Fruit fly (Drosophila melanogaster): ENCODE measurements around the gene CG18789.

The CG18789 gene

dm6 chr2L:12028808-12029207 lies 33.6 kb upstream of the CG18789 start:
- TF ChIP-seq exex (tag; optimal IDR thresholded peaks at IDR 0.05) (peak; percentile 69), B-H1 (GFP tag; IDR thresholded peaks at IDR 0.05) (no peak), Neu2 (GFP tag; optimal IDR thresholded peaks at IDR 0.05; ENCODE audit: borderline replicate concordance) (peak; percentile 30), CG15073 (GFP tag; optimal IDR thresholded peaks at IDR 0.05) (no peak), CG5180 (GFP tag; optimal IDR thresholded peaks at IDR 0.05) (no peak), crol (GFP tag; IDR thresholded peaks at IDR 0.05) (0 out of 2 replicates have a peak, but pooled peaks have one; percentile 22), jumu (GFP tag; optimal IDR thresholded peaks at IDR 0.05) (no peak), Pdp1 (GFP tag; optimal IDR thresholded peaks at IDR 0.05) (peak in 1 of 2 experiments; percentile 43), CG10979 (tag; optimal IDR thresholded peaks at IDR 0.05) (no peak), CG8290 (GFP tag; optimal IDR thresholded peaks at IDR 0.05) (no peak), CG8290 (tag; optimal IDR thresholded peaks at IDR 0.05) (peak in 1 of 2 experiments; percentile 14), z (GFP tag; IDR thresholded peaks at IDR 0.05) (no peak), sug (tag; optimal IDR thresholded peaks at IDR 0.05) (peak; percentile 43), Eip74EF (GFP tag; optimal IDR thresholded peaks at IDR 0.05) (peak in 1 of 2 experiments; percentile 69)

dm6 chr2L:12028102-12028501 lies 32.9 kb upstream of the CG18789 start:
- peak; percentile 63 for TF ChIP-seq Med (GFP tag)
- peak; percentile 46 for TF ChIP-seq D19B (GFP tag; optimal IDR thresholded peaks at IDR 0.05)
- TF ChIP-seq sens (GFP tag) = peak; percentile 24
- peak; percentile 51 for TF ChIP-seq kni (GFP tag; optimal IDR thresholded peaks at IDR 0.05)
- no peak for TF ChIP-seq pnt (GFP tag; optimal IDR thresholded peaks at IDR 0.05)
- TF ChIP-seq sd (tag; optimal IDR thresholded peaks at IDR 0.05) = peak; percentile 50
- TF ChIP-seq sc (optimal IDR thresholded peaks at IDR 0.05) = no peak
- TF ChIP-seq sc (GFP tag; optimal IDR thresholded peaks at IDR 0.05) = no peak
- TF ChIP-seq chinmo (GFP tag; IDR thresholded peaks at IDR 0.05; ENCODE audit: partially characterized antibody) = 0 out of 4 replicates have a peak, but pooled peaks have one; percentile 34
- no peak for TF ChIP-seq chm (GFP tag; IDR thresholded peaks at IDR 0.05)
- no peak for TF ChIP-seq CG15073 (GFP tag; optimal IDR thresholded peaks at IDR 0.05)
- no peak for TF ChIP-seq Sox102F (GFP tag; optimal IDR thresholded peaks at IDR 0.05)
- 0 out of 3 replicates have a peak, but pooled peaks have one; percentile 21 for TF ChIP-seq CG11456 (GFP tag; IDR thresholded peaks at IDR 0.05)

DNA sequence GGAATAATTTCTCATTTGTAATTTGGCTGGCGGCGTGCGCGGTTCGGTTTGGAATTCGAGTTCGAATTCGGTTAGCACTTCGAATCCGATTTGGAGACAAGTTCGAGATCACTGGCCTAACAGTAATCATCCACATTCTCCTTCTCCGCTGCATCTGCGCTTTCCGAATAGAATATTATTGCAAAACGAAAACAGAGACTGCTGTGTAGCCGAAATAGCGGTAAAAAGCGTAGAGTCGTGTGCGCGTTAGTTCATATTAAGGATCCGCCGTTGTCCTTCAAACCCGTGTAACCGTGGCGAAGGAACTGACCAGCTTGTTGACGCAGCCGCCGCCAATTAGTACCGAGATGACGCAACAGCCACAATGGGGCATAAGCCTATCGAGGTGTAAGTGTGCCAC lies 32.2 kb upstream of the CG18789 start, which contains the start of gene dmGlut:
dmGlut (plus strand) TSS at position 4 of the 400 bp plus-strand sequence.
- 0 out of 3 replicates have a peak, but pooled peaks have one; percentile 19 for TF ChIP-seq Optix (GFP tag; IDR thresholded peaks at IDR 0.05)
- TF ChIP-seq Med (GFP tag) = peak; percentile 42
- TF ChIP-seq Jarid2 (GFP tag; optimal IDR thresholded peaks at IDR 0.05) = peak; percentile 23
- TF ChIP-seq CG8388 (GFP tag; optimal IDR thresholded peaks at IDR 0.05) = no peak
- TF ChIP-seq ara (GFP tag; IDR thresholded peaks at IDR 0.05) = 0 out of 2 replicates have a peak, but pooled peaks have one; percentile 5
- TF ChIP-seq Ets65A (GFP tag) = peak; percentile 64

DNA sequence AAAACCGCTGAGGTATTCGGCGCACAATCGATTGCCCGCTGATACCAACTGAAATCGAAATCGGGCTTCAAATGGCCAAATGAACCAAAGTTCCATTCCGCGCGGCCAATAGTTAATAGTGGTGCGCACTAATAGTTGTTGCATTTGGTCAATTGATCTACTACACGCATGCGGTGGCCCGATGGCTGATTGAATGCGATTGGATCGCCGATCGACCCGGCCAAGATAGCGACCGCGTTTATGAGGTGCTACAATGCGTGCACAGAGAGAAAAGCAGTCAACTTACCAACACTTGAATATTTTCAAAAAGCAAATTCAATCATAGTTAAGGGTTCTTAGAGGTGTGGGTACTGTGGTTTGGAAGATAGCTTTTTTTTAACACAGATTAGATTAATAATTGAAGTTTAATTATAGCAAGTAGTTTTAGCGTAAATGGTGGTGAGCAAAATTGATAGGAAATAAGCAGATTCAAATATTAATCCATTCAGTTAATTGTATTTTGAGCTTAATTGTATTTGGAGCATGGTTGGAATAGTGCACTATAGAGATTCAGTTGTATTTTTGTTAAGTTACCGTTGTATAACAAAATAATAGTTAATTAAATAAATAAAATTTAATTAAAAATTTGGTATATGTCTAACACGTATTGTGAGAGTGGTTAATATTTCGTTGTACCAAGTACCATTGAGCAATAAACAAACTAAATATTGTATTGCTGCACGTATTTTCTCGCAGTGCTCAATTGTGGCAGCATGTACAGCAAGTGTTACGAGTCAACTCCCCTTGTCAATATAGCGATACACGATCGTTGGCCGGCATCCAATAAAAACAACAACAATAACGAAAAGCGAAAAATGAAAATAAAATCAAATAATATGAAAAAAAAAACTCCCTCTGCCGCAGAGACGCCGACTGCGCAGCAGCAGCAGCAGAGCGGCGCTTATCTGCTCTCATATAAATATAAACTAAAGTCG lies 31.5 kb upstream of the CG18789 start:
- TF ChIP-seq CG9215 (GFP tag; IDR thresholded peaks at IDR 0.05) (no peak), CG1603 (tag; optimal IDR thresholded peaks at IDR 0.05) (peak; percentile 74), hb (GFP tag; IDR thresholded peaks at IDR 0.05; ENCODE audit: partially characterized antibody) (no peak), pan (optimal IDR thresholded peaks at IDR 0.05) (no peak), pan (GFP tag; optimal IDR thresholded peaks at IDR 0.05 in 1 of 2, IDR thresholded peaks at IDR 0.05 in 1 of 2) (peak in 1 of 2 experiments; percentile 43), sim (GFP tag; IDR thresholded peaks at IDR 0.05) (no peak), CG12744 (GFP tag; optimal IDR thresholded peaks at IDR 0.05) (no peak), CG34376 (GFP tag; optimal IDR thresholded peaks at IDR 0.05) (no peak), Taf1 (GFP tag; IDR thresholded peaks at IDR 0.05) (peak; percentile 29; the same call in 1 of the 2 replicates), CG18599 (GFP tag; optimal IDR thresholded peaks at IDR 0.05) (peak; percentile 56), Side (GFP tag; optimal IDR thresholded peaks at IDR 0.05) (no peak), CG14710 (tag; optimal IDR thresholded peaks at IDR 0.05) (peak; percentile 67), gfzf (GFP tag; optimal IDR thresholded peaks at IDR 0.05) (no peak), CG3995 (GFP tag; optimal IDR thresholded peaks at IDR 0.05) (no peak)
